Worm (Caenorhabditis elegans) whole organism, L4 larva: ENCODE results near the gene F14F9.8.

Experiments used
- F37D6.2 ChIP-seq: sonication (generic microtip); optimal IDR thresholded peaks from 2 replicates; lab custom pipeline; 2016; ENCODE audit warnings: mild to moderate bottlenecking, missing genetic modification characterization, missing compliant biosample characterization
- R02D3.7 ChIP-seq: fragments of 150-350 bp; sonication (generic microtip); optimal IDR thresholded peaks from 3 replicates; lab custom pipeline; 2014; ENCODE audit warnings: missing biosample characterization, missing genetic modification characterization
- T20F7.1 ChIP-seq: fragments of 200-800 bp; sonication (Bioruptor generic); optimal IDR thresholded peaks from 2 replicates; lab custom pipeline; 2018; ENCODE audit warnings: mild to moderate bottlenecking, missing genetic modification characterization, missing compliant biosample characterization
- T26A8.4 ChIP-seq: fragments of 200-800 bp; sonication (Bioruptor generic); IDR thresholded peaks from 2 replicates; pipeline ENCODE4 v1.3.6; 2022; ENCODE audit warnings: missing genetic modification characterization, missing compliant biosample characterization
- Y5F2A.4 ChIP-seq: fragments of 200-800 bp; sonication (Bioruptor generic); optimal IDR thresholded peaks from 2 replicates; lab custom pipeline; 2018; ENCODE audit warnings: mild to moderate bottlenecking, missing genetic modification characterization, missing compliant biosample characterization
- aha-1 ChIP-seq: fragments of 150-350 bp; peaks from one replicate; lab custom pipeline; 2014; ENCODE audit warnings: missing biosample characterization, missing genetic modification characterization
- aly-2 ChIP-seq: sonication (generic microtip); optimal IDR thresholded peaks from 2 replicates; lab custom pipeline; 2018; ENCODE audit warnings: missing biosample characterization, missing genetic modification characterization
- ceh-32 ChIP-seq: sonication (generic microtip); optimal IDR thresholded peaks from 2 replicates; lab custom pipeline; 2016; ENCODE audit warnings: mild to moderate bottlenecking, missing genetic modification characterization, missing compliant biosample characterization; ENCODE audit not compliant: poor library complexity
- ceh-82 ChIP-seq: sonication (generic microtip); optimal IDR thresholded peaks from 2 replicates; lab custom pipeline; 2017; ENCODE audit warnings: missing biosample characterization, missing genetic modification characterization
- cey-2 ChIP-seq: sonication (generic microtip); optimal IDR thresholded peaks from 3 replicates; lab custom pipeline; 2017; ENCODE audit warnings: missing genetic modification characterization, mild to moderate bottlenecking, missing compliant biosample characterization, antibody characterized with exemption, borderline replicate concordance; ENCODE audit not compliant: insufficient read depth
- ctbp-1 ChIP-seq: fragments of 200-800 bp; sonication (Bioruptor generic); IDR thresholded peaks from 2 replicates; pipeline ENCODE4 v1.3.6; 2022; ENCODE audit warnings: missing genetic modification reagents, missing genetic modification characterization, missing compliant biosample characterization
- dmd-6 ChIP-seq: fragments of 200-800 bp; sonication (Bioruptor generic); IDR thresholded peaks from 2 replicates; pipeline ENCODE4 v1.3.6; 2022; ENCODE audit warnings: missing genetic modification reagents, missing genetic modification characterization, missing compliant biosample characterization
- dmd-8 ChIP-seq: fragments of 200-800 bp; sonication (Bioruptor generic); IDR thresholded peaks from 2 replicates; pipeline ENCODE4 v1.3.6; 2022; ENCODE audit warnings: missing genetic modification characterization, missing compliant biosample characterization
- dmd-9 ChIP-seq: fragments of 200-800 bp; sonication (Bioruptor generic); IDR thresholded peaks from 2 replicates; pipeline ENCODE4 v1.3.6; 2022; ENCODE audit warnings: missing genetic modification reagents, missing genetic modification characterization, missing compliant biosample characterization
- dpl-1 ChIP-seq: fragments of 150-350 bp; optimal IDR thresholded peaks from 2 replicates; lab custom pipeline; 2014; ENCODE audit warnings: missing biosample characterization, missing genetic modification reagents, missing genetic modification characterization
- egl-43 ChIP-seq: fragments of 200-800 bp; sonication (Bioruptor generic); IDR thresholded peaks from 2 replicates; pipeline ENCODE4 v1.3.6; 2022; ENCODE audit warnings: missing genetic modification reagents, missing genetic modification characterization, missing compliant biosample characterization
- fkh-10 ChIP-seq: fragments of 150-350 bp; optimal IDR thresholded peaks from 2 replicates; lab custom pipeline; 2014; ENCODE audit warnings: missing biosample characterization, missing genetic modification reagents, missing genetic modification characterization
- gei-8 ChIP-seq: fragments of 200-800 bp; sonication (Bioruptor generic); optimal IDR thresholded peaks from 2 replicates; lab custom pipeline; 2018; ENCODE audit warnings: mild to moderate bottlenecking, missing genetic modification characterization, missing compliant biosample characterization
- hlh-11 ChIP-seq: fragments of 200-800 bp; sonication (Bioruptor generic); optimal IDR thresholded peaks from 2 replicates; lab custom pipeline; 2018; ENCODE audit warnings: mild to moderate bottlenecking, missing genetic modification characterization, missing compliant biosample characterization
- hlh-30 ChIP-seq: sonication (generic microtip); optimal IDR thresholded peaks from 2 replicates; lab custom pipeline; 2017; ENCODE audit warnings: antibody characterized with exemption, mild to moderate bottlenecking, missing genetic modification characterization, missing compliant biosample characterization; ENCODE audit not compliant: insufficient read depth
- lin-15B ChIP-seq: fragments of 150-350 bp; sonication (generic microtip); optimal IDR thresholded peaks from 3 replicates; lab custom pipeline; 2014; ENCODE audit warnings: missing biosample characterization, missing genetic modification characterization
- lin-29 ChIP-seq: fragments of 200-800 bp; sonication (Bioruptor generic); IDR thresholded peaks from 2 replicates; pipeline ENCODE4 v1.3.6; 2022; ENCODE audit warnings: missing genetic modification reagents, missing genetic modification characterization, missing compliant biosample characterization
- lin-38 ChIP-seq: fragments of 200-800 bp; sonication (Bioruptor generic); IDR thresholded peaks from 2 replicates; pipeline ENCODE4 v1.3.6; 2022; ENCODE audit warnings: missing genetic modification reagents, missing genetic modification characterization, missing compliant biosample characterization
- lin-39 ChIP-seq: fragments of 150-350 bp; optimal IDR thresholded peaks from 2 replicates; lab custom pipeline; 2014; ENCODE audit warnings: missing biosample characterization, missing genetic modification reagents, missing genetic modification characterization
- lsy-2 ChIP-seq, 2 experiments: fragments of 150-350 bp in 1 of 2; sonication (generic microtip) in 1 of 2; optimal IDR thresholded peaks; 2 replicates each; lab custom pipeline; 2014 to 2017; ENCODE audit warnings: missing biosample characterization in 2 of 2, missing genetic modification characterization in 2 of 2
- madf-5 ChIP-seq, 2 experiments: fragments of 200-800 bp; sonication (Bioruptor generic); IDR thresholded peaks; 2 replicates each; pipeline ENCODE4 v1.3.6; 2022; ENCODE audit warnings: missing compliant biosample characterization in 2 of 2, missing genetic modification characterization in 2 of 2
- mdl-1 ChIP-seq, 2 experiments: fragments of 150-350 bp in 1 of 2; sonication (generic microtip) in 1 of 2; optimal IDR thresholded peaks; 2 replicates each; lab custom pipeline; 2014 to 2017; ENCODE audit warnings: missing biosample characterization in 2 of 2, missing genetic modification characterization in 2 of 2
- mep-1 ChIP-seq: fragments of 150-350 bp; sonication (generic microtip); optimal IDR thresholded peaks from 3 replicates; lab custom pipeline; 2014; ENCODE audit warnings: missing biosample characterization, missing genetic modification characterization
- mxl-2 ChIP-seq: fragments of 200-800 bp; sonication (Bioruptor generic); conservative IDR thresholded peaks from 2 replicates; pipeline ENCODE4 v1.3.6; 2022; ENCODE audit warnings: missing genetic modification reagents, missing genetic modification characterization, missing compliant biosample characterization
- nhr-10 ChIP-seq: fragments of 150-350 bp; optimal IDR thresholded peaks from 2 replicates; lab custom pipeline; 2014; ENCODE audit warnings: missing biosample characterization, missing genetic modification characterization
- nhr-41 ChIP-seq: fragments of 200-800 bp; sonication (Bioruptor generic); IDR thresholded peaks from 2 replicates; pipeline ENCODE4 v1.3.6; 2022; ENCODE audit warnings: missing genetic modification reagents, missing genetic modification characterization, missing compliant biosample characterization
- nhr-6 ChIP-seq: fragments of 150-350 bp; optimal IDR thresholded peaks from 2 replicates; lab custom pipeline; 2014; ENCODE audit warnings: missing biosample characterization, missing genetic modification characterization
- set-16 ChIP-seq: fragments of 200-800 bp; sonication (Bioruptor generic); IDR thresholded peaks from 2 replicates; pipeline ENCODE4 v1.3.6; 2022; ENCODE audit warnings: missing genetic modification reagents, missing genetic modification characterization, missing compliant biosample characterization
- skn-1 ChIP-seq: fragments of 150-350 bp; optimal IDR thresholded peaks from 2 replicates; lab custom pipeline; 2014; ENCODE audit warnings: missing biosample characterization, missing genetic modification characterization
- unc-62 ChIP-seq, 3 experiments: fragments of 150-350 bp in 1 of 3; sonication (generic microtip); optimal IDR thresholded peaks in 2 of 3; peaks in 1 of 3; 1 replicate in 1 of 3; 2 replicates in 2 of 3; lab custom pipeline; 2014 to 2017; ENCODE audit warnings: missing biosample characterization in 3 of 3, missing genetic modification characterization in 3 of 3, missing genetic modification reagents in 3 of 3, missing genotype in 1 of 3
- zfp-3 ChIP-seq: fragments of 200-800 bp; sonication (Bioruptor generic); conservative IDR thresholded peaks from 2 replicates; pipeline ENCODE4 v1.3.6; 2022; ENCODE audit warnings: missing genetic modification reagents, missing genetic modification characterization, missing compliant biosample characterization

Gene F14F9.8

ce11 chrV:5137919-5138318 lies 7.8 kb downstream of the F14F9.8 start, which contains the start of gene F14F9.3:
F14F9.3 (plus strand) TSS chrV:5138219.
- TF ChIP-seq skn-1 (tag; lab: Kevin White, UChicago) (no peak), lin-15B (tag; lab: Kevin White, UChicago) (no peak), zfp-3 (GFP tag; lab: Robert Waterston, UW) (no peak), nhr-41 (GFP tag; lab: Robert Waterston, UW) (no peak), aha-1 (no peak), mxl-2 (no peak), dpl-1 (GFP tag; lab: Kevin White, UChicago) (no peak), lin-29 (GFP tag; lab: Robert Waterston, UW) (no peak), R02D3.7 (tag; lab: Kevin White, UChicago) (no peak), dmd-6 (GFP tag; lab: Robert Waterston, UW) (no peak)
- TF ChIP-seq, all 104 proteins: peak for 0

- no peak for TF ChIP-seq dmd-9 (GFP tag; lab: Robert Waterston, UW)
- TF ChIP-seq ceh-32 (tag; lab: Kevin White, UChicago): no peak
- TF ChIP-seq lsy-2 (tag; optimal IDR thresholded peaks at IDR 0.05; lab: Kevin White, UChicago): no peak
Measured at ce11 chrV:5143785-5144184, 13.7 kb downstream of the F14F9.8 start, which contains the start of gene srh-129. srh-129 (minus strand) TSS chrV:5143885.

ce11 chrV:5144541-5144940 lies 14.4 kb downstream of the F14F9.8 start, which contains the start of gene F14F9.2:
F14F9.2 (plus strand) TSS chrV:5144841.
- TF ChIP-seq nhr-10 (tag; lab: Kevin White, UChicago) (no peak), dmd-8 (GFP tag; lab: Robert Waterston, UW) (no peak), nhr-6 (no peak), madf-5 (GFP tag; IDR thresholded peaks at IDR 0.05; lab: Robert Waterston, UW) (no peak), R02D3.7 (tag; lab: Kevin White, UChicago) (no peak), mep-1 (no peak), hlh-11 (tag; lab: Kevin White, UChicago) (no peak), ceh-82 (tag; lab: Kevin White, UChicago) (no peak)
- TF ChIP-seq, all 104 proteins: peak for 0

ce11 chrV:5146394-5146793 lies 16.3 kb downstream of the F14F9.8 start, which contains the start of gene F14F9.6:
F14F9.6 (minus strand) TSS chrV:5146494.
- TF ChIP-seq ctbp-1 (GFP tag; lab: Robert Waterston, UW) (no peak), dpl-1 (GFP tag; lab: Kevin White, UChicago) (no peak), set-16 (GFP tag; lab: Robert Waterston, UW) (no peak), dmd-9 (GFP tag; lab: Robert Waterston, UW) (no peak), gei-8 (no peak), cey-2 (no peak), mdl-1 (tag; optimal IDR thresholded peaks at IDR 0.05; lab: Kevin White, UChicago) (no peak), T26A8.4 (GFP tag; lab: Robert Waterston, UW) (no peak), Y5F2A.4 (GFP tag; lab: Kevin White, UChicago) (no peak), F37D6.2 (tag; lab: Kevin White, UChicago) (no peak), dmd-8 (GFP tag; lab: Robert Waterston, UW) (no peak), T20F7.1 (no peak), lin-39 (tag; lab: Kevin White, UChicago) (no peak), fkh-10 (GFP tag; lab: Kevin White, UChicago) (no peak), lin-38 (GFP tag; lab: Robert Waterston, UW) (no peak), aly-2 (tag; lab: Kevin White, UChicago) (no peak)

- peak in 1 of 2 experiments; percentile 0 for TF ChIP-seq unc-62 (GFP tag; optimal IDR thresholded peaks at IDR 0.05 in 1 of 2; lab: Kevin White, UChicago)
- TF ChIP-seq unc-62 (tag; optimal IDR thresholded peaks at IDR 0.05; lab: Kevin White, UChicago): no peak
- no peak for TF ChIP-seq hlh-30
- TF ChIP-seq egl-43: no peak
- TF ChIP-seq, all 104 proteins: peak for 1
Measured at ce11 chrV:5150880-5151279, 20.8 kb downstream of the F14F9.8 start, which contains the start of gene srh-130. srh-130 (plus strand) TSS chrV:5151180.
